Worm (Caenorhabditis elegans): ENCODE measurements around the gene R10H10.3.

The R10H10.3 gene

DNA sequence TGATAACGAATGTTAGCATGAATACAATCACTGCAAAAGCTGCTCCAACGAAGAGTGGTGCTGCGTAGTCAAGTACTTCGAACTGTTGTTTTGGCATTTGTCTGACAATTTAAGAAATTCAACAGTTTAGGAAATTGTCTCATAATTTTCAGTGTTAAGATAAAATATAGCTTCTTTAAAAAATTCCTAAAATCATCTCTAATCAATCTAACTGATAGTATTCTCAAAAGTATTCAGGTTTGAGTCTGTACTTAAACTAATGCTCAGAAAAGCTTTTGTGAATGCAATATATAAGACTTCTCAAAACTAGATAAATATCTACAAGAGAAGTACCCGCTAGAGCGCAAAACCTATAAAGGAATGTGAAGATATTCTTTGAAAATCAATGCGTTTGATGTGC is 6.6 kb downstream of the R10H10.3 start, which contains the start of gene R10H10.4:
TSS of gene R10H10.4 (minus strand) at position 101 of the 400 bp plus-strand sequence.
- no peak for TF ChIP-seq fkh-10 (GFP tag; optimal IDR thresholded peaks at IDR 0.05)
- no peak for TF ChIP-seq lin-11 (tag; optimal IDR thresholded peaks at IDR 0.05)
- no peak for TF ChIP-seq ref-2 (tag; optimal IDR thresholded peaks at IDR 0.05)
- TF ChIP-seq C08G9.2 (tag; optimal IDR thresholded peaks at IDR 0.05) = no peak
- no peak for TF ChIP-seq hlh-6 (tag; optimal IDR thresholded peaks at IDR 0.05)
- no peak for TF ChIP-seq rnt-1 (tag; optimal IDR thresholded peaks at IDR 0.05)
- TF ChIP-seq hlh-15 (tag; optimal IDR thresholded peaks at IDR 0.05) = no peak
- no peak for TF ChIP-seq odd-2 (tag; optimal IDR thresholded peaks at IDR 0.05)
- TF ChIP-seq T23F11.4 (GFP tag; optimal IDR thresholded peaks at IDR 0.05) = no peak
- TF ChIP-seq ceh-48 (tag; optimal IDR thresholded peaks at IDR 0.05) = no peak

- TF ChIP-seq ceh-14 (tag; optimal IDR thresholded peaks at IDR 0.05) = no peak
- TF ChIP-seq unc-42 (tag; optimal IDR thresholded peaks at IDR 0.05) = peak; percentile 80
Observed at ce11 chrIV:10396827-10397226, 8.5 kb downstream of the R10H10.3 start.

ce11 chrIV:10398244-10398643 is 9.9 kb downstream of the R10H10.3 start:
- TF ChIP-seq nfya-1 (tag; optimal IDR thresholded peaks at IDR 0.05) = peak; percentile 0
- TF ChIP-seq ceh-14 (tag; optimal IDR thresholded peaks at IDR 0.05) = no peak
- TF ChIP-seq unc-42 (tag; optimal IDR thresholded peaks at IDR 0.05) = peak; percentile 69
- TF ChIP-seq sox-2 (GFP tag; IDR thresholded peaks at IDR 0.05) = no peak
- TF ChIP-seq ama-1 (optimal IDR thresholded peaks at IDR 0.05) = no peak
- peak; percentile 14 for TF ChIP-seq ceh-31 (tag; optimal IDR thresholded peaks at IDR 0.05)

ce11 chrIV:10403193-10404058 is 15.1 kb downstream of the R10H10.3 start, which contains the start of gene gpa-7:
Gene gpa-7 (plus strand): TSS chrIV:10404008.
- TF ChIP-seq ttx-3 (tag; optimal IDR thresholded peaks at IDR 0.05) (no peak), fkh-10 (GFP tag; optimal IDR thresholded peaks at IDR 0.05) (peak; percentile 53), ceh-9 (tag; optimal IDR thresholded peaks at IDR 0.05) (no peak), ceh-6 (GFP tag; optimal IDR thresholded peaks at IDR 0.05) (no peak), hlh-6 (tag; optimal IDR thresholded peaks at IDR 0.05) (peak; percentile 10), K09A11.1 (tag; optimal IDR thresholded peaks at IDR 0.05; ENCODE audit: insufficient read depth) (no peak), hlh-15 (tag; optimal IDR thresholded peaks at IDR 0.05) (no peak), unc-42 (tag; optimal IDR thresholded peaks at IDR 0.05) (peak; percentile 86), pros-1 (tag; optimal IDR thresholded peaks at IDR 0.05) (peak; percentile 26), fax-1 (tag; optimal IDR thresholded peaks at IDR 0.05) (peak; percentile 68), rnt-1 (tag; optimal IDR thresholded peaks at IDR 0.05) (peak; percentile 44), ceh-34 (tag; optimal IDR thresholded peaks at IDR 0.05) (peak; percentile 82), ztf-16 (tag; optimal IDR thresholded peaks at IDR 0.05) (no peak), ceh-30 (tag; optimal IDR thresholded peaks at IDR 0.05) (no peak), tbx-2 (tag; optimal IDR thresholded peaks at IDR 0.05) (peak; percentile 83), npax-4 (tag; optimal IDR thresholded peaks at IDR 0.05) (no peak), hlh-8 (tag; optimal IDR thresholded peaks at IDR 0.05) (peak; percentile 33), C08G9.2 (tag; optimal IDR thresholded peaks at IDR 0.05) (peak; percentile 44), ceh-31 (tag; optimal IDR thresholded peaks at IDR 0.05) (peak; percentile 88), ceh-19 (GFP tag; optimal IDR thresholded peaks at IDR 0.05) (peak; percentile 74), lim-6 (tag; optimal IDR thresholded peaks at IDR 0.05) (peak; percentile 15), F13H6.1 (tag; optimal IDR thresholded peaks at IDR 0.05) (peak; percentile 63), syd-9 (tag; optimal IDR thresholded peaks at IDR 0.05) (peak; percentile 37), nfya-1 (tag; optimal IDR thresholded peaks at IDR 0.05) (peak; percentile 86), unc-3 (GFP tag; conservative IDR thresholded peaks at IDR 0.05) (no peak; the same call in 1 of the 2 replicates), unc-3 (tag; optimal IDR thresholded peaks at IDR 0.05) (peak; percentile 50), unc-55 (GFP tag; optimal IDR thresholded peaks at IDR 0.05) (peak; percentile 54), ceh-18 (tag; optimal IDR thresholded peaks at IDR 0.05) (peak; percentile 88), ceh-14 (tag; optimal IDR thresholded peaks at IDR 0.05) (peak; percentile 75), C38D4.7 (GFP tag; optimal IDR thresholded peaks at IDR 0.05) (no peak), pat-9 (tag; optimal IDR thresholded peaks at IDR 0.05) (peak; percentile 35), T23F11.4 (GFP tag; optimal IDR thresholded peaks at IDR 0.05) (no peak), mec-3 (tag; optimal IDR thresholded peaks at IDR 0.05; ENCODE audit: borderline replicate concordance) (peak; percentile 3), unc-86 (tag; optimal IDR thresholded peaks at IDR 0.05) (peak; percentile 22), ref-2 (tag; optimal IDR thresholded peaks at IDR 0.05) (peak; percentile 71), sdc-2 (tag; optimal IDR thresholded peaks at IDR 0.05) (peak; percentile 39), ahr-1 (tag; optimal IDR thresholded peaks at IDR 0.05) (no peak)
